Fruit fly (Drosophila melanogaster) whole organism, prepupa: ENCODE results near the gene AOX1.

ENCODE experiments used
- CG11294 ChIP-seq: fragments of 200-800 bp; sonication (Bioruptor generic); IDR thresholded peaks from 2 replicates; pipeline ENCODE4 v1.3.6; 2022; ENCODE audit warnings: missing biosample characterization, missing genetic modification characterization
- CG11762 ChIP-seq: fragments of 200-800 bp; sonication (Bioruptor generic); optimal IDR thresholded peaks from 3 replicates; lab custom pipeline; 2016; ENCODE audit warnings: missing biosample characterization, missing genetic modification characterization; ENCODE audit not compliant: insufficient read depth
- CG1621 ChIP-seq: fragments of 200-800 bp; sonication (Bioruptor generic); optimal IDR thresholded peaks from 3 replicates; lab custom pipeline; 2018; ENCODE audit warnings: missing biosample characterization, mild to moderate bottlenecking, missing genetic modification characterization
- CG3032 ChIP-seq: fragments of 200-800 bp; optimal IDR thresholded peaks from 2 replicates; lab custom pipeline; 2019; ENCODE audit warnings: missing biosample characterization, mild to moderate bottlenecking, missing genetic modification characterization, moderate library complexity
- CG31627 ChIP-seq: fragments of 200-800 bp; sonication (Bioruptor generic); optimal IDR thresholded peaks from 3 replicates; lab custom pipeline; 2016; ENCODE audit warnings: missing biosample characterization, missing genetic modification characterization
- CG32006 ChIP-seq: fragments of 200-800 bp; sonication (Bioruptor generic); optimal IDR thresholded peaks from 3 replicates; lab custom pipeline; 2017; ENCODE audit warnings: missing biosample characterization, mild to moderate bottlenecking, missing genetic modification characterization
- CG34406 ChIP-seq: fragments of 200-800 bp; sonication (Bioruptor generic); optimal IDR thresholded peaks from 3 replicates; lab custom pipeline; 2016; ENCODE audit warnings: missing biosample characterization, missing genetic modification characterization
- CG6163 ChIP-seq: fragments of 200-800 bp; sonication (Bioruptor generic); IDR thresholded peaks from 3 replicates; pipeline ENCODE4 v1.3.6; 2022; ENCODE audit warnings: missing biosample characterization, missing genetic modification characterization
- CG6808 ChIP-seq: fragments of 200-800 bp; sonication (Bioruptor generic); optimal IDR thresholded peaks from 3 replicates; lab custom pipeline; 2017; ENCODE audit warnings: missing biosample characterization, missing genetic modification characterization, mild to moderate bottlenecking, moderate library complexity, missing genetic modification reagents
- Eip75B ChIP-seq: fragments of 200-800 bp; sonication (Bioruptor generic); optimal IDR thresholded peaks from 3 replicates; lab custom pipeline; 2016; ENCODE audit warnings: missing biosample characterization, missing genetic modification characterization
- Eip78C ChIP-seq: fragments of 200-800 bp; sonication (Bioruptor generic); peaks from one replicate; lab custom pipeline; 2016; ENCODE audit warnings: missing biosample characterization, missing genetic modification characterization
- Eip93F ChIP-seq: fragments of 200-800 bp; sonication (Bioruptor generic); optimal IDR thresholded peaks from 2 replicates; lab custom pipeline; 2016; ENCODE audit warnings: missing biosample characterization, mild to moderate bottlenecking, missing genetic modification characterization
- Ets21C ChIP-seq: fragments of 200-800 bp; sonication (Bioruptor generic); optimal IDR thresholded peaks from 3 replicates; lab custom pipeline; 2016; ENCODE audit warnings: missing biosample characterization, missing genetic modification characterization
- Gug ChIP-seq: fragments of 200-800 bp; sonication (Bioruptor generic); IDR thresholded peaks from 2 replicates; pipeline ENCODE4 v1.3.6; 2022; ENCODE audit warnings: missing biosample characterization, missing genetic modification characterization
- Hr38 ChIP-seq: sonication (Bioruptor generic); optimal IDR thresholded peaks from 2 replicates; lab custom pipeline; 2016; ENCODE audit warnings: missing biosample characterization, missing genetic modification characterization
- Hr4 ChIP-seq: fragments of 200-800 bp; sonication (Bioruptor generic); optimal IDR thresholded peaks from 3 replicates; lab custom pipeline; 2016; ENCODE audit warnings: missing biosample characterization, missing genetic modification characterization
- Sox102F ChIP-seq: fragments of 200-800 bp; sonication (Bioruptor generic); optimal IDR thresholded peaks from 2 replicates; lab custom pipeline; 2016; ENCODE audit warnings: missing biosample characterization, mild to moderate bottlenecking, missing genetic modification characterization
- Sox14 ChIP-seq: fragments of 200-800 bp; sonication (Bioruptor generic); optimal IDR thresholded peaks from 3 replicates; lab custom pipeline; 2016; ENCODE audit warnings: missing biosample characterization, missing genetic modification characterization
- acj6 ChIP-seq: fragments of 200-800 bp; sonication (Bioruptor generic); optimal IDR thresholded peaks from 3 replicates; lab custom pipeline; 2016; ENCODE audit warnings: missing biosample characterization, missing genetic modification characterization
- dsx ChIP-seq: fragments of 200-800 bp; optimal IDR thresholded peaks from 3 replicates; lab custom pipeline; 2019; ENCODE audit warnings: missing biosample characterization, mild to moderate bottlenecking, missing genetic modification characterization, moderate library complexity; ENCODE audit not compliant: poor library complexity, severe bottlenecking
- eg ChIP-seq: fragments of 200-800 bp; sonication (Bioruptor generic); IDR thresholded peaks from 3 replicates; pipeline ENCODE4 v1.3.6; 2022; ENCODE audit warnings: missing biosample characterization, missing genetic modification characterization
- fd59A ChIP-seq: fragments of 200-800 bp; sonication (Bioruptor generic); optimal IDR thresholded peaks from 2 replicates; lab custom pipeline; 2017; ENCODE audit warnings: missing biosample characterization, mild to moderate bottlenecking, missing genetic modification characterization, missing genetic modification reagents
- lz ChIP-seq: fragments of 200-800 bp; sonication (Bioruptor generic); optimal IDR thresholded peaks from 3 replicates; lab custom pipeline; 2016; ENCODE audit warnings: missing biosample characterization, missing genetic modification characterization
- net ChIP-seq: fragments of 200-800 bp; sonication (Bioruptor generic); optimal IDR thresholded peaks from 3 replicates; lab custom pipeline; 2016; ENCODE audit warnings: missing biosample characterization, missing genetic modification characterization
- spab ChIP-seq: fragments of 200-800 bp; sonication (Bioruptor generic); optimal IDR thresholded peaks from 2 replicates; lab custom pipeline; 2017; ENCODE audit warnings: missing biosample characterization, mild to moderate bottlenecking, missing genetic modification characterization, missing genetic modification reagents
- ss ChIP-seq, 2 experiments: fragments of 200-800 bp; sonication (Bioruptor generic); optimal IDR thresholded peaks; 2 replicates in 1 of 2; 3 replicates in 1 of 2; lab custom pipeline; 2017 to 2018; ENCODE audit warnings: mild to moderate bottlenecking in 2 of 2, missing biosample characterization in 2 of 2, missing genetic modification characterization in 2 of 2, moderate library complexity in 1 of 2
- svp ChIP-seq: fragments of 200-800 bp; sonication (Bioruptor generic); peaks from one replicate; lab custom pipeline; 2016; ENCODE audit warnings: missing biosample characterization, missing genetic modification characterization
- vri ChIP-seq: fragments of 200-800 bp; sonication (Bioruptor generic); optimal IDR thresholded peaks from 3 replicates; lab custom pipeline; 2016; ENCODE audit warnings: missing biosample characterization, mild to moderate bottlenecking, missing genetic modification characterization

AOX1 gene

DNA sequence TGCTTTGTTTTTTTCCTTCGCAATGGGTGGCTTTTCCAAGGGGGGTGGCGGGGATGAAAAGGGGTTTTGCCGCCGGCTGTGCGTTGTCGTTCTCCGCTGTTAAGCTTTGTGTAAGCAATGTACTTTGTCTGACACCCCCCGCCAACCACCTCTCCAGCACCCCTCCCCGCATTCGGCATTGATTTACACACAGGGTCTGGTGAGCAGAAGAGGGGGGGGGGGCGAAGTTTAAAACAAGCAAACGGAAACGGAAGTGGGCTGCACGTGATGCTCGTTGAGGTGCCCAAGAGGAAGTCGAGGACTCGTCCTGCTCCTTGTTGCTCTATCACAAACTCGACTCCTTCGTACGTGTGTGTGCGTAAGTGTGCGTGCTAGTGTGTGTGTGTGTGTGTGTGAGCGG is 20.0 kb downstream of the AOX1 start:
- TF ChIP-seq Eip75B (no peak), dsx (no peak), CG3032 (no peak), Ets21C (GFP tag; lab: Kevin White, UChicago) (no peak), Gug (GFP tag; lab: Robert Waterston, UW) (no peak)

dm6 chr3R:15513208-15513607 is 23.9 kb downstream of the AOX1 start:
- TF ChIP-seq Hr38 (GFP tag; lab: Kevin White, UChicago): no peak
- TF ChIP-seq CG6163: no peak
- TF ChIP-seq Hr4 (GFP tag; lab: Kevin White, UChicago): no peak
- no peak for TF ChIP-seq acj6
- TF ChIP-seq Ets21C (GFP tag; lab: Kevin White, UChicago): no peak
- no peak for TF ChIP-seq lz (GFP tag; lab: Kevin White, UChicago)
- TF ChIP-seq CG11762 (GFP tag; lab: Kevin White, UChicago): no peak
- TF ChIP-seq CG34406 (GFP tag; lab: Kevin White, UChicago): no peak
- TF ChIP-seq CG11294 (GFP tag; lab: Robert Waterston, UW): no peak
- TF ChIP-seq CG3032: no peak
- TF ChIP-seq, all 60 proteins: peak for 0

DNA sequence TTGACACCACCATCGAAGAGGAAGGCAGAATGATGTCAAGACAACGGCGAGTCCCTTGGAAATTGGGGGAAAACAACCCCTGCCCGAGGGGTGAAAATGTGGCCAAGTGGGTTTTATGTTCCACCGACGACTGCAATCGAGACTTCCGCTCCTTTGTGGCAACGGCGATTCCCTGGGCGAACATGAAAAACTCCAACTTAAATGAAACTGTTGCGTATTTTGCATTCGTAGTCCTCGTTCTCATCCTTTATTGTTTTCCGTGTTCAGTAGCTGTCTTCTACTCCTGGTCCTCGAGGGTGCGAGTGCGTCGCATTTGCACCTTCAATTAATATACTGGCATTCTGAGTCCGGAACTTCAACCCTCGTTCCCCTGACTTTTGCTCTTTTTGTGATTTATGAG is 24.8 kb downstream of the AOX1 start:
- TF ChIP-seq CG31627 (GFP tag; lab: Kevin White, UChicago) (no peak), Sox102F (GFP tag; lab: Kevin White, UChicago) (no peak)

dm6 chr3R:15509817-15510216 is 27.3 kb downstream of the AOX1 start, which contains the start of gene CG44013:
Gene CG44013, minus strand, starts transcription at chr3R:15509917.
- TF ChIP-seq CG32006 (GFP tag; lab: Kevin White, UChicago): no peak
- peak; percentile 16 for TF ChIP-seq Eip78C (GFP tag; lab: Kevin White, UChicago)
- peak; percentile 16 for TF ChIP-seq svp (GFP tag; lab: Kevin White, UChicago)
- TF ChIP-seq net (GFP tag; lab: Kevin White, UChicago): no peak

- TF ChIP-seq CG34406 (GFP tag; lab: Kevin White, UChicago): no peak
- TF ChIP-seq CG3032: no peak
- TF ChIP-seq fd59A (GFP tag; lab: Kevin White, UChicago): no peak
- TF ChIP-seq CG11294 (GFP tag; lab: Robert Waterston, UW): no peak
- no peak for TF ChIP-seq Eip93F
- no peak for TF ChIP-seq Hr4 (GFP tag; lab: Kevin White, UChicago)
- no peak for TF ChIP-seq spab (GFP tag; lab: Kevin White, UChicago)
- no peak for TF ChIP-seq eg (GFP tag; lab: Robert Waterston, UW)
- TF ChIP-seq Eip78C (GFP tag; lab: Kevin White, UChicago): peak; percentile 12
- no peak for TF ChIP-seq ss (GFP tag; optimal IDR thresholded peaks at IDR 0.05; lab: Kevin White, UChicago)
- peak; percentile 91 for TF ChIP-seq svp (GFP tag; lab: Kevin White, UChicago)
- no peak for TF ChIP-seq CG31627 (GFP tag; lab: Kevin White, UChicago)
- no peak for TF ChIP-seq Eip75B
- no peak for TF ChIP-seq CG1621 (tag; lab: Kevin White, UChicago)
- no peak for TF ChIP-seq CG6808
- no peak for TF ChIP-seq Sox14 (GFP tag; lab: Kevin White, UChicago)
- TF ChIP-seq vri (GFP tag; lab: Kevin White, UChicago): peak; percentile 86
Observed at dm6 chr3R:15508631-15509030, 28.5 kb downstream of the AOX1 start, which contains the start of gene CG44014. Gene CG44014, minus strand, starts transcription at chr3R:15508886.

- TF ChIP-seq svp (GFP tag; lab: Kevin White, UChicago) (peak; percentile 67), Eip75B (no peak)
- TF ChIP-seq, all 60 proteins: peak for 1
Observed at dm6 chr3R:15507760-15508159, 29.3 kb downstream of the AOX1 start.

dm6 chr3R:15494302-15494701 is 42.8 kb downstream of the AOX1 start, which contains the start of gene maca:
Gene maca, plus strand, starts transcription at chr3R:15494602.
- TF ChIP-seq ss (GFP tag; optimal IDR thresholded peaks at IDR 0.05; lab: Kevin White, UChicago) (no peak), CG11762 (GFP tag; lab: Kevin White, UChicago) (no peak)
